Worm (Caenorhabditis elegans): ENCODE measurements around the gene zip-10.

Gene zip-10

DNA sequence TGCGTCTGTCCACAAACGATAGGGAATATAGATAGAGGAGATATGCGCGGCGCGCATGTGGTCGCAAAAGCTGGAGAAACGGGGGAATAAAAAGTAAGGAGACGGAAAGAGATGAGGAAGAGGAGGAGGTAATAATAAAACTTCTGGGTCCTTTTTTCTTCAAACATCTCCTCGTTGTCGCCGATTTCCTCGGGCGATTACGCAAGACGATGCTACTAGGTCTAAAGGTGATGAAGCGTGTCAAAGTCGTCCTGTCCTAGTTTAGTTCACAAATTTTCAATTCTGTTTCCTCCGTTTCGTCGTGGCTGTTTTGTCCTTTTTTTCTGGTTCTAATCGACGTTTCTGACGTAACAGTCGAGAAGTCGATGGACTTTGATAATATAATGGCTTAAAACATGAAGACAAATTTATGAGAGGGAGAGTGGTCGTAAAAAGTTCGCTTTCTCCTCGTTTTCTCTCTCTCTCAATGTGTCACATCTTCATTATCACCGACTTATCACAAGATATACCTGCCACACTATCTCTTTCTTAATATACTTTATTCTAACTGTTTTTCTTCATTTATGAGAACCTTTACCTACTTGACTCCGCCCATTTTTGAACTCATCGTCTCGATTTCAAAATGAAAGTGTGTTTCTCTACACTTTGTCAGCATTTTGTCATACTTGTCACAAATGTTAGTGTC, 30.1 kb upstream of the zip-10 start (continued):
- TF ChIP-seq alr-1 (tag; optimal IDR thresholded peaks at IDR 0.05; ENCODE audit: borderline replicate concordance) (no peak), nhr-28 (tag; optimal IDR thresholded peaks at IDR 0.05) (no peak), lin-13 (GFP tag; optimal IDR thresholded peaks at IDR 0.05) (no peak), nhr-11 (tag; optimal IDR thresholded peaks at IDR 0.05) (no peak)

ce11 chrV:11677494-11677893, 26.9 kb upstream of the zip-10 start:
- TF ChIP-seq lin-14 (GFP tag; optimal IDR thresholded peaks at IDR 0.05) (peak; percentile 81), skn-1 (tag; optimal IDR thresholded peaks at IDR 0.05) (no peak), lin-35 (GFP tag; optimal IDR thresholded peaks at IDR 0.05) (no peak), C04F5.9 (tag; optimal IDR thresholded peaks at IDR 0.05) (no peak), ceh-88 (GFP tag; IDR thresholded peaks at IDR 0.05) (no peak), ceh-90 (tag; optimal IDR thresholded peaks at IDR 0.05) (no peak), nhr-11 (tag; optimal IDR thresholded peaks at IDR 0.05) (no peak), fos-1 (tag; optimal IDR thresholded peaks at IDR 0.05) (no peak), rnt-1 (tag; optimal IDR thresholded peaks at IDR 0.05) (peak; percentile 55), C16A3.4 (tag; optimal IDR thresholded peaks at IDR 0.05) (no peak), nhr-47 (tag; optimal IDR thresholded peaks at IDR 0.05) (no peak), pag-3 (tag; optimal IDR thresholded peaks at IDR 0.05; ENCODE audit: borderline replicate concordance, insufficient read depth) (peak; percentile 12), sptf-1 (tag; optimal IDR thresholded peaks at IDR 0.05) (no peak), elt-3 (tag; optimal IDR thresholded peaks at IDR 0.05) (peak in 1 of 6 experiments; percentile 70), nhr-90 (tag; optimal IDR thresholded peaks at IDR 0.05; ENCODE audit: poor library complexity) (no peak), nhr-19 (GFP tag; conservative IDR thresholded peaks at IDR 0.05) (no peak), nhr-85 (tag) (peak; percentile 29), unc-62 (GFP tag; optimal IDR thresholded peaks at IDR 0.05) (no peak), ets-5 (GFP tag; IDR thresholded peaks at IDR 0.05) (no peak), sox-4 (tag; optimal IDR thresholded peaks at IDR 0.05) (no peak), lir-3 (tag; optimal IDR thresholded peaks at IDR 0.05; ENCODE audit: poor library complexity) (no peak), lsy-2 (tag; optimal IDR thresholded peaks at IDR 0.05) (peak in 1 of 2 experiments; percentile 50), nhr-12 (tag; optimal IDR thresholded peaks at IDR 0.05) (no peak), aha-1 (tag; optimal IDR thresholded peaks at IDR 0.05) (no peak), mef-2 (tag; optimal IDR thresholded peaks at IDR 0.05) (no peak), snu-23 (GFP tag; optimal IDR thresholded peaks at IDR 0.05) (peak; percentile 25), grh-1 (GFP tag; IDR thresholded peaks at IDR 0.05) (no peak), xbp-1 (tag; optimal IDR thresholded peaks at IDR 0.05) (no peak), efl-1 (optimal IDR thresholded peaks at IDR 0.05) (no peak), efl-1 (GFP tag; optimal IDR thresholded peaks at IDR 0.05 in 1 of 2) (peak in 1 of 2 experiments; percentile 10), lin-15B (tag; optimal IDR thresholded peaks at IDR 0.05) (no peak), ztf-11 (tag; optimal IDR thresholded peaks at IDR 0.05) (no peak), blmp-1 (tag; optimal IDR thresholded peaks at IDR 0.05) (peak; percentile 97), unc-130 (tag; optimal IDR thresholded peaks at IDR 0.05) (peak; percentile 52), swsn-7 (tag; optimal IDR thresholded peaks at IDR 0.05) (no peak), mep-1 (tag; optimal IDR thresholded peaks at IDR 0.05) (peak; percentile 38), nhr-84 (tag; optimal IDR thresholded peaks at IDR 0.05) (no peak), nhr-71 (tag; optimal IDR thresholded peaks at IDR 0.05) (peak; percentile 19)

- TF ChIP-seq ztf-11 (tag; optimal IDR thresholded peaks at IDR 0.05), result no peak
Observed at ce11 chrV:11677030-11677429, 26.5 kb upstream of the zip-10 start.

Data from whole organism, L1 larva.